Worm (Caenorhabditis elegans): ENCODE measurements around the gene nhr-115.

ce11 chrV:2271750-2272149 is 20.6 kb upstream of the nhr-115 start, which contains the start of gene Y5H2A.1:
- TF ChIP-seq nhr-237 (tag; optimal IDR thresholded peaks at IDR 0.05): no peak
- TF ChIP-seq pha-4 (tag; optimal IDR thresholded peaks at IDR 0.05): no peak
- TF ChIP-seq unc-120 (tag; optimal IDR thresholded peaks at IDR 0.05; ENCODE audit: poor library complexity, severe bottlenecking): no peak
- no peak for TF ChIP-seq flh-1 (GFP tag; optimal IDR thresholded peaks at IDR 0.05)
- TF ChIP-seq blmp-1 (tag; optimal IDR thresholded peaks at IDR 0.05): no peak
- TF ChIP-seq nhr-12 (tag; optimal IDR thresholded peaks at IDR 0.05): no peak

Data from whole organism, mixed stage, embryonic.